Worm (Caenorhabditis elegans) whole organism, L4 larva: ENCODE measurements around the gene otpl-3.

ENCODE experiments used
- F26F4.8 ChIP-seq: fragments of 200-800 bp; sonication (Bioruptor generic); conservative IDR thresholded peaks from 2 replicates; pipeline ENCODE4 v1.3.6; 2022; ENCODE audit warnings: missing genetic modification characterization, missing compliant biosample characterization
- aha-1 ChIP-seq: fragments of 150-350 bp; peaks from one replicate; lab custom pipeline; 2014; ENCODE audit warnings: missing biosample characterization, missing genetic modification characterization
- ceh-82 ChIP-seq: sonication (generic microtip); optimal IDR thresholded peaks from 2 replicates; lab custom pipeline; 2017; ENCODE audit warnings: missing biosample characterization, missing genetic modification characterization
- jun-1 ChIP-seq: fragments of 150-350 bp; optimal IDR thresholded peaks from 2 replicates; lab custom pipeline; 2014; ENCODE audit warnings: missing biosample characterization, missing genetic modification reagents, missing genetic modification characterization
- lsy-2 ChIP-seq, 2 experiments: fragments of 150-350 bp in 1 of 2; sonication (generic microtip) in 1 of 2; optimal IDR thresholded peaks; 2 replicates each; lab custom pipeline; 2014 to 2017; ENCODE audit warnings: missing biosample characterization in 2 of 2, missing genetic modification characterization in 2 of 2
- nhr-11 ChIP-seq: fragments of 150-350 bp; optimal IDR thresholded peaks from 2 replicates; lab custom pipeline; 2014; ENCODE audit warnings: missing biosample characterization, missing genetic modification characterization
- nhr-28 ChIP-seq: fragments of 150-350 bp; optimal IDR thresholded peaks from 2 replicates; lab custom pipeline; 2014; ENCODE audit warnings: missing biosample characterization, missing genetic modification characterization
- nhr-76 ChIP-seq: fragments of 150-350 bp; optimal IDR thresholded peaks from 2 replicates; lab custom pipeline; 2014; ENCODE audit warnings: missing biosample characterization, missing genetic modification characterization
- ztf-11 ChIP-seq: fragments of 150-350 bp; optimal IDR thresholded peaks from 2 replicates; lab custom pipeline; 2014; ENCODE audit warnings: missing biosample characterization, missing genetic modification characterization

DNA sequence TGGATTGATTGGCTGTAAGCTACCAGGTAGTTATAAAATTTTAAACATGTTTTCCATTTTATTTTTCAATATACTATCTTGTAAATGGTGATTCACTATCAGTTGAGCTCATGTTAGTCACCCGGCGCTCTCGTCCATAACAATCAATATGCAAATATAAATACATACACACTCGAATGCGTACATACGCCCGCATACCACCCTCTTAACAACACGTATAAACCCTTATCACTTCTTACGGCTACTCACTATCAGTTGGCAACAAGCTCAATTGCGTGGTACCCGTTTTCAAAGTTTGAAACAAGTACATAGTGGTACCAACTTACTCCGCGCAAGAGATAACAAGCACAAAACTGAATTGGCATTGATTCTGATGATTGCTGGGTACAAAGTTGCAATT, 2.4 kb upstream of the otpl-3 start:
- TF ChIP-seq ceh-82 (tag; lab: Kevin White, UChicago) (no peak), F26F4.8 (GFP tag; lab: Robert Waterston, UW) (no peak), lsy-2 (tag; optimal IDR thresholded peaks at IDR 0.05; lab: Kevin White, UChicago) (no peak), aha-1 (peak; percentile 81), jun-1 (no peak), ztf-11 (tag; lab: Kevin White, UChicago) (no peak), nhr-11 (tag; lab: Kevin White, UChicago) (no peak), nhr-76 (tag; lab: Kevin White, UChicago) (no peak), nhr-28 (tag; lab: Kevin White, UChicago) (no peak)
